Worm (Caenorhabditis elegans) whole organism, L4 larva: ENCODE results near the gene timm-17B.1.
A peak's percentile ranks its signal among the peaks of the same experiment; 100 is the strongest.

Experiments
- D1046.2 ChIP-seq: fragments of 200-800 bp; sonication (Bioruptor generic); IDR thresholded peaks from 2 replicates; pipeline ENCODE4 v1.3.6; 2022; ENCODE audit warnings: missing genetic modification characterization, missing compliant biosample characterization
- aha-1 ChIP-seq: fragments of 150-350 bp; peaks from one replicate; lab custom pipeline; 2014; ENCODE audit warnings: missing biosample characterization, missing genetic modification characterization
- ceh-28 ChIP-seq: fragments of 150-350 bp; optimal IDR thresholded peaks from 2 replicates; lab custom pipeline; 2014; ENCODE audit warnings: missing biosample characterization, missing genetic modification reagents, missing genetic modification characterization
- dmd-6 ChIP-seq: fragments of 200-800 bp; sonication (Bioruptor generic); IDR thresholded peaks from 2 replicates; pipeline ENCODE4 v1.3.6; 2022; ENCODE audit warnings: missing genetic modification reagents, missing genetic modification characterization, missing compliant biosample characterization
- hif-1 ChIP-seq, 2 experiments: sonication (generic microtip); optimal IDR thresholded peaks; 2 replicates each; lab custom pipeline; 2016 to 2017; ENCODE audit warnings: missing compliant biosample characterization in 2 of 2, missing genetic modification characterization in 2 of 2, missing genetic modification reagents in 2 of 2, missing genotype in 2 of 2, mild to moderate bottlenecking in 1 of 2
- jun-1 ChIP-seq: fragments of 150-350 bp; optimal IDR thresholded peaks from 2 replicates; lab custom pipeline; 2014; ENCODE audit warnings: missing biosample characterization, missing genetic modification reagents, missing genetic modification characterization
- lin-39 ChIP-seq: fragments of 150-350 bp; optimal IDR thresholded peaks from 2 replicates; lab custom pipeline; 2014; ENCODE audit warnings: missing biosample characterization, missing genetic modification reagents, missing genetic modification characterization
- nhr-11 ChIP-seq: fragments of 150-350 bp; optimal IDR thresholded peaks from 2 replicates; lab custom pipeline; 2014; ENCODE audit warnings: missing biosample characterization, missing genetic modification characterization
- nhr-77 ChIP-seq: fragments of 150-350 bp; optimal IDR thresholded peaks from 2 replicates; lab custom pipeline; 2014; ENCODE audit warnings: missing biosample characterization, missing genetic modification characterization
- pha-4 ChIP-seq, 2 experiments: fragments of 150-350 bp in 1 of 2; fragments of 200-800 bp in 1 of 2; sonication (Bioruptor generic) in 1 of 2; IDR thresholded peaks in 1 of 2; optimal IDR thresholded peaks in 1 of 2; 2 replicates each; pipeline versions ENCODE4 v1.3.6 to Lab custom; 2014 to 2022; ENCODE audit warnings: missing genetic modification characterization in 2 of 2, missing genetic modification reagents in 2 of 2, missing biosample characterization in 1 of 2, missing compliant biosample characterization in 1 of 2
- pqm-1 ChIP-seq: sonication (generic microtip); optimal IDR thresholded peaks from 2 replicates; lab custom pipeline; 2017; ENCODE audit warnings: missing biosample characterization, missing genetic modification characterization
- unc-39 ChIP-seq: sonication (generic microtip); optimal IDR thresholded peaks from 2 replicates; lab custom pipeline; 2017; ENCODE audit warnings: missing biosample characterization, missing genetic modification characterization

DNA sequence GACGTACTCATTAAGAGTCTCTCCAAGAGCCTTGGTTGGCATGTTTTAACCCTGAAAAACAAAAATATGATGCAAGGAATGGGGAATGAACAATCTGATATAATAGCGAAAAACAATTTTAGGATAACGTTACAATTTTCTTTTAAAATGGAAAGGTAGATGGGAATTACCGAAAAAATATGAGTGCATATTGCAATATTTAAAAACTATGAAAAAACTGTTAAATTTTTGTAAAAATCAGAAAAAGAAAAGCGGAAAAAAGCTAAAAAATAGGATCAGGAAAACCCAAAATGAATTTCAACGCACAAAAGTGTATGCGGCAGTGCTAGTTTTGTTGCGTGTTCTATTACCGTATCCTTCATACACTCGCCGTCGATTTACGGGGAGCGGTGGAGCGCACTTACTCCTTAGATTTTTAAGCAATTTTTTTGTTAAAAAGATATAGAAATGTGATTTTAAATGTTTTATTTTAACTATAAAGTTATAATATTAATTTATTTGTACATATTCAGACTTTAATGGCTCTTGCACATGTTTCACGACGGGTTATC lies 4.5 kb upstream of the timm-17B.1 start, which contains the start of the genes rpl-20 and Y17G9B.5:
- TF ChIP-seq nhr-11 (tag; lab: Kevin White, UChicago): peak; percentile 100
- peak; percentile 74 for TF ChIP-seq ceh-28
- peak; percentile 100 for TF ChIP-seq nhr-77 (tag; lab: Kevin White, UChicago)
- peak; percentile 97 for TF ChIP-seq D1046.2 (GFP tag; lab: Robert Waterston, UW)
- TF ChIP-seq lin-39: peak; percentile 91
- TF ChIP-seq pha-4 (GFP tag; IDR thresholded peaks at IDR 0.05; lab: Robert Waterston, UW): peak; percentile 99
- peak; percentile 100 for TF ChIP-seq pha-4 (tag; optimal IDR thresholded peaks at IDR 0.05; lab: Kevin White, UChicago)
- TF ChIP-seq jun-1 (tag; lab: Kevin White, UChicago): peak; percentile 96
- TF ChIP-seq pqm-1 (tag; lab: Kevin White, UChicago): peak; percentile 94
- peak; percentile 100 for TF ChIP-seq dmd-6 (GFP tag; lab: Robert Waterston, UW)
- peak; percentile 93 to 96 for TF ChIP-seq hif-1 (tag; optimal IDR thresholded peaks at IDR 0.05; lab: Kevin White, UChicago)
- no peak for TF ChIP-seq unc-39 (tag; lab: Kevin White, UChicago)
- peak; percentile 99 for TF ChIP-seq aha-1 (tag; lab: Kevin White, UChicago)
